Fruit fly (Drosophila melanogaster) Kc167 (cell line): ENCODE data around the gene put.

ENCODE experiments used
- Myc ChIP-seq: fragments of >200 bp; optimal IDR thresholded peaks from 2 replicates; lab custom pipeline; 2017; ENCODE audit warnings: missing external identifiers
- Sin3A ChIP-seq: fragments of >200 bp; optimal IDR thresholded peaks from 2 replicates; lab custom pipeline; 2018; ENCODE audit warnings: missing external identifiers
- h ChIP-seq: fragments of >200 bp; optimal IDR thresholded peaks from 3 replicates; lab custom pipeline; 2018; ENCODE audit warnings: missing external identifiers
- psq ChIP-seq: fragments of >200 bp; optimal IDR thresholded peaks from 2 replicates; lab custom pipeline; 2017; ENCODE audit warnings: missing external identifiers

DNA sequence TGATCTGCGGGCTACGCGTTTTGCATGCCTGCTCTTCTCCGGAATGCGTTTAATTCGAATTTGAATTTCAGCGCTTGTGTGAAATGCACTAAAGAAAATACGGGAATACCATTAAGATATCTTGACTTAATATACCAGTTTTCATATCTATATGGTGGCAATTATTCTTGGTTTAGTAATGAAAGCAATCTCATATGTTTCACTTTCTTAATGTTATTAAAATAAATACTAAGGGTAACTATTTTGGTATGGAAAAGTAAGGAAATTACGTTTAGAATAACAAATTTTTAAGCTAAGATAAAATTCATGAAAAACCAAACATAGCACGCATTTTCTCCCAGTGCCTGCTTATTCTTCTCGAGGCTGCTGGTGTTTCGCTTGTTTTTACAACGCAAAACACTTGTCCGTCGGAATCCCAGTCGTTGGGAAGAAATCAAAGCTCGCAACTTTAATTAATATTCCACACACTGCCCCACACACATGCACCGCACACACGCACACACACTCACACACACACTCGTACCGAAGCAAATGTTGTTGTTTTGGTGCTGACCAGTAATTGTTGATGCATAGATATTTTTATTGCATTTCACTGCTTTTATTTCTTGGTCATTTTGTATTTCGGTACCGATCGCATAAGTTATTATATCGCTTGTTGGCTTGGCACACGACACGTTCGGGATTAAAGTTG is 47.6 kb downstream of the put start:
- no peak for TF ChIP-seq h (lab: Kevin White, UChicago)
- no peak for TF ChIP-seq Myc
- TF ChIP-seq Sin3A: no peak
- TF ChIP-seq psq (lab: Kevin White, UChicago): no peak
